Worm (Caenorhabditis elegans): Measurements from ENCODE around the gene nlp-58.

ce11 chrV:9916665-9917064 lies 32.1 kb downstream of the nlp-58 start, which contains the start of gene C50H2.4:
- TF ChIP-seq flt-1 (GFP tag; IDR thresholded peaks at IDR 0.05) (no peak), med-1 (GFP tag; optimal IDR thresholded peaks at IDR 0.05; ENCODE audit: insufficient read depth) (no peak), ztf-29 (GFP tag; IDR thresholded peaks at IDR 0.05) (no peak), klf-2 (GFP tag; conservative IDR thresholded peaks at IDR 0.05) (no peak), cog-1 (tag; optimal IDR thresholded peaks at IDR 0.05) (no peak)

All from whole organism, midembryonic.